Worm (Caenorhabditis elegans) whole organism, late embryonic: Measurements from ENCODE around the gene dpf-7.

Source experiments
- ceh-19 ChIP-seq: fragments of 200-800 bp; sonication (Bioruptor generic); optimal IDR thresholded peaks from 2 replicates; lab custom pipeline; 2018; ENCODE audit warnings: mild to moderate bottlenecking, missing genetic modification characterization, missing compliant biosample characterization
- elt-2 ChIP-seq: sonication (generic microtip); optimal IDR thresholded peaks from 2 replicates; lab custom pipeline; 2016; ENCODE audit warnings: missing genetic modification reagents, missing genetic modification characterization, missing compliant biosample characterization
- nhr-232 ChIP-seq: sonication (generic microtip); optimal IDR thresholded peaks from 2 replicates; lab custom pipeline; 2016; ENCODE audit warnings: missing genetic modification characterization, missing compliant biosample characterization
- odd-2 ChIP-seq: sonication (generic microtip); optimal IDR thresholded peaks from 2 replicates; lab custom pipeline; 2017; ENCODE audit warnings: antibody characterized with exemption, mild to moderate bottlenecking, missing genetic modification characterization, missing compliant biosample characterization
- pqm-1 ChIP-seq: sonication (generic microtip); optimal IDR thresholded peaks from 2 replicates; lab custom pipeline; 2016; ENCODE audit warnings: missing genetic modification characterization, missing compliant biosample characterization

DNA sequence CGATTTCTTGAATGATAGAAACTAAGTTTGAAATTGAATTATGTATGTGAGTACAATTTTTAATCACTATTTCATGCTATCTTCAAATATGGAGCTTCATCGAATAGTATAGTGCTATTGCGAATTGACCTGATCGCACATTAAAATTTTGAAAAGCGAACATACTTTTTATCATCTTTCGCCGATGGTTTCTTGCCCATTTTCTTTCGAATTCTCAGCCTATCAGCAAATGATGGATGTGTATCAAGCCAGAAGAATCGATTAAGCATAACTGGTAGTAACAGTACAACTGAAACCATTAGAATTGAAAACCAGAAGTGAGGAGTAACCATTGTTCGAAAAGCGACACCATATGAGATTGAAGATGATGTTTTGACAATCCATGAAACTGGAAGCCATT lies 27.2 kb upstream of the dpf-7 start:
- TF ChIP-seq nhr-232 (tag; lab: Kevin White, UChicago) (no peak), odd-2 (tag; lab: Kevin White, UChicago) (no peak), pqm-1 (tag; lab: Kevin White, UChicago) (no peak), ceh-19 (GFP tag; lab: Kevin White, UChicago) (no peak), elt-2 (tag; lab: Kevin White, UChicago) (no peak)
